Worm (Caenorhabditis elegans) whole organism, midembryonic: ENCODE measurements around the gene lec-2.

Source experiments
- T22C8.4 ChIP-seq: fragments of 200-800 bp; sonication (Bioruptor generic); IDR thresholded peaks from 2 replicates; pipeline ENCODE4 v1.3.6; 2022; ENCODE audit warnings: missing genetic modification characterization, missing compliant biosample characterization
- cog-1 ChIP-seq: sonication (generic microtip); optimal IDR thresholded peaks from 2 replicates; lab custom pipeline; 2016; ENCODE audit warnings: missing genetic modification characterization, missing compliant biosample characterization
- ref-1 ChIP-seq: fragments of 200-800 bp; sonication (Bioruptor generic); conservative IDR thresholded peaks from 2 replicates; pipeline ENCODE4 v1.3.6; 2022; ENCODE audit warnings: missing genetic modification reagents, missing genetic modification characterization, missing compliant biosample characterization

DNA sequence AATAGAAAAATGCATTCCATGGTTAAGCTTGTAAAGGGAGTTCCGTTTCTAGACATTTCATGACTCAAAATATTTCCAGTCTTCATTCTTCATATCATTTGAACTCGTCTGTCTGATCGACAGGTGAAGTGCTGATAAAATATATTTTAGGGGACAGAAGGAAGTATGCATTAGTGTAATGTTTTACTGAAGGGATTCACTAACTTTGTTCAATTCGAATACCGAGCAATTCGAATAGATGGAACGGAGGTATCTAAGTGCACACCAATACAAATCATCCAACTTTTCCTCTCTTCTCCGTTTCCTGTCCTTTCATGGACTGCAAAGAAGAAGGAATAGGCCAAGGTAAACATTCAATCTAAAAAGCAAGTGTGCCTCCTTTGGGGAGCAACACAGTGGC is 52.2 kb downstream of the lec-2 start:
- TF ChIP-seq cog-1 (no peak), ref-1 (no peak), T22C8.4 (GFP tag; lab: Robert Waterston, UW) (no peak)
